Fruit fly (Drosophila melanogaster): Measurements from ENCODE around the gene cact.

The cact gene

dm6 chr2L:16270667-16271485 lies 55.1 kb downstream of the cact start (continued):
- TF ChIP-seq CG16863 (GFP tag; optimal IDR thresholded peaks at IDR 0.05) (no peak), CG16813 (GFP tag; IDR thresholded peaks at IDR 0.05; ENCODE audit: partially characterized antibody) (no peak), CG3065 (GFP tag; optimal IDR thresholded peaks at IDR 0.05) (no peak), CG30403 (GFP tag; optimal IDR thresholded peaks at IDR 0.05) (peak; percentile 37), CG11398 (GFP tag; optimal IDR thresholded peaks at IDR 0.05) (no peak), amos (GFP tag; IDR thresholded peaks at IDR 0.05; ENCODE audit: partially characterized antibody) (no peak), usp (GFP tag; optimal IDR thresholded peaks at IDR 0.05) (no peak), CHES-1-like (GFP tag; optimal IDR thresholded peaks at IDR 0.05) (peak; percentile 22), B-H1 (GFP tag; IDR thresholded peaks at IDR 0.05) (no peak), Eip74EF (GFP tag; optimal IDR thresholded peaks at IDR 0.05) (no peak), Mes4 (GFP tag; optimal IDR thresholded peaks at IDR 0.05) (no peak), C15 (GFP tag; IDR thresholded peaks at IDR 0.05) (no peak), CG16815 (GFP tag; optimal IDR thresholded peaks at IDR 0.05) (no peak), phol (tag; optimal IDR thresholded peaks at IDR 0.05) (peak; percentile 25), bbx (GFP tag; IDR thresholded peaks at IDR 0.05; ENCODE audit: partially characterized antibody) (no peak), CG8388 (GFP tag; optimal IDR thresholded peaks at IDR 0.05) (no peak), Hr3 (GFP tag; optimal IDR thresholded peaks at IDR 0.05) (peak; percentile 16), da (GFP tag; optimal IDR thresholded peaks at IDR 0.05) (no peak), Myb (GFP tag; optimal IDR thresholded peaks at IDR 0.05) (peak; percentile 4), D19B (GFP tag; optimal IDR thresholded peaks at IDR 0.05) (no peak), dmrt11E (tag; optimal IDR thresholded peaks at IDR 0.05) (no peak), Usf (GFP tag; optimal IDR thresholded peaks at IDR 0.05) (no peak), CG6272 (GFP tag; IDR thresholded peaks at IDR 0.05) (no peak), Kr (GFP tag; optimal IDR thresholded peaks at IDR 0.05) (peak; percentile 21), jing (GFP tag; optimal IDR thresholded peaks at IDR 0.05) (no peak), GATAe (GFP tag; conservative IDR thresholded peaks at IDR 0.05) (no peak), az2 (GFP tag; optimal IDR thresholded peaks at IDR 0.05) (no peak), vvl (GFP tag; IDR thresholded peaks at IDR 0.05) (no peak), Six4 (GFP tag; optimal IDR thresholded peaks at IDR 0.05) (no peak), CG2678 (tag; optimal IDR thresholded peaks at IDR 0.05) (peak; percentile 36), slp2 (GFP tag; optimal IDR thresholded peaks at IDR 0.05) (no peak), chif (GFP tag; optimal IDR thresholded peaks at IDR 0.05) (no peak), CG7271 (tag; optimal IDR thresholded peaks at IDR 0.05) (no peak), Antp (GFP tag; optimal IDR thresholded peaks at IDR 0.05) (no peak), ase (GFP tag; IDR thresholded peaks at IDR 0.05) (no peak), CG11456 (GFP tag; IDR thresholded peaks at IDR 0.05) (no peak), stc (GFP tag; IDR thresholded peaks at IDR 0.05) (no peak), wek (GFP tag; optimal IDR thresholded peaks at IDR 0.05) (no peak), salm (tag; optimal IDR thresholded peaks at IDR 0.05) (no peak), CG2875 (GFP tag; optimal IDR thresholded peaks at IDR 0.05) (no peak), Ssrp (tag; optimal IDR thresholded peaks at IDR 0.05) (no peak), Hsf (GFP tag; optimal IDR thresholded peaks at IDR 0.05) (peak; percentile 36), CG12299 (tag; optimal IDR thresholded peaks at IDR 0.05) (no peak), Opbp (GFP tag; IDR thresholded peaks at IDR 0.05; ENCODE audit: partially characterized antibody) (no peak), trem (tag; optimal IDR thresholded peaks at IDR 0.05) (no peak), CG6689 (GFP tag; IDR thresholded peaks at IDR 0.05) (no peak), bcd (GFP tag; optimal IDR thresholded peaks at IDR 0.05) (peak; percentile 46), CG1603 (tag; optimal IDR thresholded peaks at IDR 0.05) (no peak), CG6254 (GFP tag; optimal IDR thresholded peaks at IDR 0.05) (no peak), CG9727 (GFP tag; optimal IDR thresholded peaks at IDR 0.05) (peak; percentile 52)

Measured in whole organism, embryonic.